Worm (Caenorhabditis elegans) whole organism, L4 larva: ENCODE results near the gene W01D2.1.

ENCODE experiments used
- F10B5.3 ChIP-seq: sonication (generic microtip); optimal IDR thresholded peaks from 2 replicates; lab custom pipeline; 2016; ENCODE audit warnings: mild to moderate bottlenecking, missing genetic modification characterization, missing compliant biosample characterization
- F44E2.7 ChIP-seq: fragments of 200-800 bp; sonication (Bioruptor generic); IDR thresholded peaks from 2 replicates; pipeline ENCODE4 v2.1.2; 2022; ENCODE audit warnings: missing genetic modification characterization, missing compliant biosample characterization
- F49E8.2 ChIP-seq: sonication (generic microtip); optimal IDR thresholded peaks from 2 replicates; lab custom pipeline; 2016; ENCODE audit warnings: missing compliant biosample characterization, mild to moderate bottlenecking, missing genetic modification characterization, borderline replicate concordance
- R02D3.7 ChIP-seq: fragments of 150-350 bp; sonication (generic microtip); optimal IDR thresholded peaks from 3 replicates; lab custom pipeline; 2014; ENCODE audit warnings: missing biosample characterization, missing genetic modification characterization
- T20F7.1 ChIP-seq: fragments of 200-800 bp; sonication (Bioruptor generic); optimal IDR thresholded peaks from 2 replicates; lab custom pipeline; 2018; ENCODE audit warnings: mild to moderate bottlenecking, missing genetic modification characterization, missing compliant biosample characterization
- T26A8.4 ChIP-seq: fragments of 200-800 bp; sonication (Bioruptor generic); IDR thresholded peaks from 2 replicates; pipeline ENCODE4 v1.3.6; 2022; ENCODE audit warnings: missing genetic modification characterization, missing compliant biosample characterization
- ZK546.5 ChIP-seq, 2 experiments: sonication (generic microtip); optimal IDR thresholded peaks; 2 replicates each; lab custom pipeline; 2017; ENCODE audit warnings: missing biosample characterization in 2 of 2, missing genetic modification characterization in 2 of 2
- ceh-28 ChIP-seq: fragments of 150-350 bp; optimal IDR thresholded peaks from 2 replicates; lab custom pipeline; 2014; ENCODE audit warnings: missing biosample characterization, missing genetic modification reagents, missing genetic modification characterization
- ceh-32 ChIP-seq: sonication (generic microtip); optimal IDR thresholded peaks from 2 replicates; lab custom pipeline; 2016; ENCODE audit warnings: mild to moderate bottlenecking, missing genetic modification characterization, missing compliant biosample characterization; ENCODE audit not compliant: poor library complexity
- ces-1 ChIP-seq: fragments of 150-350 bp; sonication (generic microtip); optimal IDR thresholded peaks from 4 replicates; lab custom pipeline; 2014; ENCODE audit warnings: missing biosample characterization, missing genetic modification reagents, missing genetic modification characterization
- daf-12 ChIP-seq: fragments of 150-350 bp; optimal IDR thresholded peaks from 2 replicates; lab custom pipeline; 2014; ENCODE audit warnings: missing biosample characterization, missing genetic modification reagents, missing genetic modification characterization
- daf-16 ChIP-seq, 3 experiments: sonication (generic microtip); optimal IDR thresholded peaks; 2 replicates each; lab custom pipeline; 2016 to 2017; ENCODE audit warnings: missing genetic modification characterization in 3 of 3, missing genetic modification reagents in 3 of 3, mild to moderate bottlenecking in 2 of 3, missing compliant biosample characterization in 2 of 3, missing biosample characterization in 1 of 3, moderate library complexity in 1 of 3
- daf-19 ChIP-seq: fragments of 200-800 bp; sonication (Bioruptor generic); conservative IDR thresholded peaks from 2 replicates; pipeline ENCODE4 v1.3.6; 2022; ENCODE audit warnings: missing genetic modification characterization, missing compliant biosample characterization
- dmd-6 ChIP-seq: fragments of 200-800 bp; sonication (Bioruptor generic); IDR thresholded peaks from 2 replicates; pipeline ENCODE4 v1.3.6; 2022; ENCODE audit warnings: missing genetic modification reagents, missing genetic modification characterization, missing compliant biosample characterization
- dmd-8 ChIP-seq: fragments of 200-800 bp; sonication (Bioruptor generic); IDR thresholded peaks from 2 replicates; pipeline ENCODE4 v1.3.6; 2022; ENCODE audit warnings: missing genetic modification characterization, missing compliant biosample characterization
- dpl-1 ChIP-seq: fragments of 150-350 bp; optimal IDR thresholded peaks from 2 replicates; lab custom pipeline; 2014; ENCODE audit warnings: missing biosample characterization, missing genetic modification reagents, missing genetic modification characterization
- dve-1 ChIP-seq: sonication (generic microtip); optimal IDR thresholded peaks from 2 replicates; lab custom pipeline; 2017; ENCODE audit warnings: antibody characterized with exemption, mild to moderate bottlenecking, missing genetic modification characterization, missing compliant biosample characterization; ENCODE audit not compliant: insufficient read depth
- egl-43 ChIP-seq: fragments of 200-800 bp; sonication (Bioruptor generic); IDR thresholded peaks from 2 replicates; pipeline ENCODE4 v1.3.6; 2022; ENCODE audit warnings: missing genetic modification reagents, missing genetic modification characterization, missing compliant biosample characterization
- fkh-10 ChIP-seq: fragments of 150-350 bp; optimal IDR thresholded peaks from 2 replicates; lab custom pipeline; 2014; ENCODE audit warnings: missing biosample characterization, missing genetic modification reagents, missing genetic modification characterization
- gei-8 ChIP-seq: fragments of 200-800 bp; sonication (Bioruptor generic); optimal IDR thresholded peaks from 2 replicates; lab custom pipeline; 2018; ENCODE audit warnings: mild to moderate bottlenecking, missing genetic modification characterization, missing compliant biosample characterization
- hlh-11 ChIP-seq: fragments of 200-800 bp; sonication (Bioruptor generic); optimal IDR thresholded peaks from 2 replicates; lab custom pipeline; 2018; ENCODE audit warnings: mild to moderate bottlenecking, missing genetic modification characterization, missing compliant biosample characterization
- hlh-30 ChIP-seq: sonication (generic microtip); optimal IDR thresholded peaks from 2 replicates; lab custom pipeline; 2017; ENCODE audit warnings: antibody characterized with exemption, mild to moderate bottlenecking, missing genetic modification characterization, missing compliant biosample characterization; ENCODE audit not compliant: insufficient read depth
- hmg-1.1 ChIP-seq: fragments of 200-800 bp; sonication (Bioruptor generic); IDR thresholded peaks from 2 replicates; pipeline ENCODE4 v1.3.6; 2022; ENCODE audit warnings: missing genetic modification reagents, missing genetic modification characterization, missing compliant biosample characterization
- jun-1 ChIP-seq: fragments of 150-350 bp; optimal IDR thresholded peaks from 2 replicates; lab custom pipeline; 2014; ENCODE audit warnings: missing biosample characterization, missing genetic modification reagents, missing genetic modification characterization
- lin-13 ChIP-seq: fragments of 150-350 bp; optimal IDR thresholded peaks from 2 replicates; lab custom pipeline; 2014; ENCODE audit warnings: missing biosample characterization, missing genetic modification reagents, missing genetic modification characterization
- lin-38 ChIP-seq: fragments of 200-800 bp; sonication (Bioruptor generic); IDR thresholded peaks from 2 replicates; pipeline ENCODE4 v1.3.6; 2022; ENCODE audit warnings: missing genetic modification reagents, missing genetic modification characterization, missing compliant biosample characterization
- lin-39 ChIP-seq: fragments of 150-350 bp; optimal IDR thresholded peaks from 2 replicates; lab custom pipeline; 2014; ENCODE audit warnings: missing biosample characterization, missing genetic modification reagents, missing genetic modification characterization
- lsy-2 ChIP-seq, 2 experiments: fragments of 150-350 bp in 1 of 2; sonication (generic microtip) in 1 of 2; optimal IDR thresholded peaks; 2 replicates each; lab custom pipeline; 2014 to 2017; ENCODE audit warnings: missing biosample characterization in 2 of 2, missing genetic modification characterization in 2 of 2
- mdt-29 ChIP-seq: fragments of 200-800 bp; sonication (Bioruptor generic); IDR thresholded peaks from 2 replicates; pipeline ENCODE4 v1.3.6; 2022; ENCODE audit warnings: missing genetic modification reagents, missing genetic modification characterization, missing compliant biosample characterization
- mep-1 ChIP-seq: fragments of 150-350 bp; sonication (generic microtip); optimal IDR thresholded peaks from 3 replicates; lab custom pipeline; 2014; ENCODE audit warnings: missing biosample characterization, missing genetic modification characterization
- mes-2 ChIP-seq: sonication (generic microtip); optimal IDR thresholded peaks from 2 replicates; lab custom pipeline; 2016; ENCODE audit warnings: missing genotype, mild to moderate bottlenecking, missing genetic modification characterization, missing compliant biosample characterization; ENCODE audit not compliant: poor library complexity, severe bottlenecking
- nhr-102 ChIP-seq: sonication (generic microtip); optimal IDR thresholded peaks from 2 replicates; lab custom pipeline; 2016; ENCODE audit warnings: mild to moderate bottlenecking, missing genetic modification characterization, moderate library complexity, missing compliant biosample characterization
- nhr-111 ChIP-seq: fragments of 200-800 bp; sonication (Bioruptor generic); optimal IDR thresholded peaks from 2 replicates; lab custom pipeline; 2018; ENCODE audit warnings: mild to moderate bottlenecking, missing genetic modification characterization, missing compliant biosample characterization
- nhr-237 ChIP-seq: sonication (generic microtip); optimal IDR thresholded peaks from 2 replicates; lab custom pipeline; 2017; ENCODE audit warnings: missing biosample characterization, missing genetic modification characterization
- nhr-25 ChIP-seq: sonication (generic microtip); optimal IDR thresholded peaks from 2 replicates; lab custom pipeline; 2017; ENCODE audit warnings: missing genetic modification characterization, mild to moderate bottlenecking, missing compliant biosample characterization, antibody characterized with exemption, moderate library complexity, borderline replicate concordance; ENCODE audit not compliant: insufficient read depth
- nhr-42 ChIP-seq: fragments of 200-800 bp; sonication (Bioruptor generic); IDR thresholded peaks from 2 replicates; pipeline ENCODE4 v1.3.6; 2022; ENCODE audit warnings: missing genetic modification characterization, missing compliant biosample characterization
- nhr-48 ChIP-seq: sonication (generic microtip); optimal IDR thresholded peaks from 2 replicates; lab custom pipeline; 2016; ENCODE audit warnings: mild to moderate bottlenecking, missing genetic modification characterization, missing compliant biosample characterization
- nhr-76 ChIP-seq: fragments of 150-350 bp; optimal IDR thresholded peaks from 2 replicates; lab custom pipeline; 2014; ENCODE audit warnings: missing biosample characterization, missing genetic modification characterization
- nhr-77 ChIP-seq: fragments of 150-350 bp; optimal IDR thresholded peaks from 2 replicates; lab custom pipeline; 2014; ENCODE audit warnings: missing biosample characterization, missing genetic modification characterization
- rbr-2 ChIP-seq: sonication (generic microtip); optimal IDR thresholded peaks from 2 replicates; lab custom pipeline; 2016; ENCODE audit warnings: missing genotype, missing genetic modification characterization, missing compliant biosample characterization
- sdz-12 ChIP-seq: fragments of 200-800 bp; sonication (Bioruptor generic); optimal IDR thresholded peaks from 2 replicates; lab custom pipeline; 2018; ENCODE audit warnings: mild to moderate bottlenecking, missing genetic modification characterization, missing compliant biosample characterization
- set-16 ChIP-seq: fragments of 200-800 bp; sonication (Bioruptor generic); IDR thresholded peaks from 2 replicates; pipeline ENCODE4 v1.3.6; 2022; ENCODE audit warnings: missing genetic modification reagents, missing genetic modification characterization, missing compliant biosample characterization
- skn-1 ChIP-seq: fragments of 150-350 bp; optimal IDR thresholded peaks from 2 replicates; lab custom pipeline; 2014; ENCODE audit warnings: missing biosample characterization, missing genetic modification characterization
- snpc-4 ChIP-seq: fragments of 150-350 bp; optimal IDR thresholded peaks from 2 replicates; lab custom pipeline; 2014; ENCODE audit warnings: missing biosample characterization, missing genetic modification characterization
- spr-1 ChIP-seq: sonication (generic microtip); optimal IDR thresholded peaks from 2 replicates; lab custom pipeline; 2016; ENCODE audit warnings: mild to moderate bottlenecking, missing genetic modification characterization, missing compliant biosample characterization
- unc-130 ChIP-seq: sonication (generic microtip); optimal IDR thresholded peaks from 2 replicates; lab custom pipeline; 2016; ENCODE audit warnings: missing genetic modification reagents, missing genetic modification characterization, missing compliant biosample characterization
- zfp-3 ChIP-seq: fragments of 200-800 bp; sonication (Bioruptor generic); conservative IDR thresholded peaks from 2 replicates; pipeline ENCODE4 v1.3.6; 2022; ENCODE audit warnings: missing genetic modification reagents, missing genetic modification characterization, missing compliant biosample characterization

Gene W01D2.1

ce11 chrII:14794935-14795454 is 20.3 kb upstream of the W01D2.1 start, which contains the start of gene eif-3.B (continued):
- peak; percentile 88 for TF ChIP-seq nhr-42 (GFP tag; lab: Robert Waterston, UW)
- TF ChIP-seq gei-8 (GFP tag; lab: Kevin White, UChicago): no peak
- TF ChIP-seq jun-1 (tag; lab: Kevin White, UChicago): no peak
- TF ChIP-seq rbr-2 (tag; lab: Kevin White, UChicago): peak; percentile 83
- peak; percentile 14 for TF ChIP-seq sdz-12
- peak; percentile 100 for TF ChIP-seq mes-2 (tag; lab: Kevin White, UChicago)
- TF ChIP-seq set-16 (GFP tag; lab: Robert Waterston, UW): peak; percentile 23; the same call in 1 of the 2 replicates
- TF ChIP-seq F44E2.7 (GFP tag; lab: Robert Waterston, UW): no peak
- TF ChIP-seq dve-1 (tag; lab: Kevin White, UChicago): peak; percentile 97
- TF ChIP-seq egl-43 (GFP tag; lab: Robert Waterston, UW): peak; percentile 46; the same call in 1 of the 2 replicates
- TF ChIP-seq hlh-11 (tag; lab: Kevin White, UChicago): peak; percentile 80
- TF ChIP-seq lin-39 (tag; lab: Kevin White, UChicago): no peak
- peak; percentile 63 for TF ChIP-seq nhr-48
- TF ChIP-seq nhr-77 (tag; lab: Kevin White, UChicago): peak; percentile 95
- peak; percentile 72 for TF ChIP-seq F10B5.3 (tag; lab: Kevin White, UChicago)
- no peak for TF ChIP-seq zfp-3
- TF ChIP-seq nhr-237: no peak

- TF ChIP-seq daf-19 (GFP tag; lab: Robert Waterston, UW) (no peak), skn-1 (tag; lab: Kevin White, UChicago) (no peak), nhr-25 (tag; lab: Kevin White, UChicago) (no peak), nhr-76 (tag; lab: Kevin White, UChicago) (peak; percentile 23), spr-1 (tag; lab: Kevin White, UChicago) (no peak), nhr-42 (GFP tag; lab: Robert Waterston, UW) (no peak), snpc-4 (tag; lab: Kevin White, UChicago) (no peak), ceh-32 (tag; lab: Kevin White, UChicago) (no peak), T20F7.1 (GFP tag; lab: Kevin White, UChicago) (peak; percentile 70), lin-38 (peak; percentile 44; the same call in 1 of the 2 replicates), ces-1 (GFP tag; lab: Kevin White, UChicago) (no peak), dpl-1 (GFP tag; lab: Kevin White, UChicago) (peak; percentile 61), lsy-2 (tag; optimal IDR thresholded peaks at IDR 0.05; lab: Kevin White, UChicago) (peak in 1 of 2 experiments; percentile 71), ceh-28 (tag; lab: Kevin White, UChicago) (no peak), F44E2.7 (GFP tag; lab: Robert Waterston, UW) (no peak), dmd-6 (GFP tag; lab: Robert Waterston, UW) (no peak), T26A8.4 (GFP tag; lab: Robert Waterston, UW) (no peak), mdt-29 (GFP tag; lab: Robert Waterston, UW) (no peak), daf-16 (GFP tag; optimal IDR thresholded peaks at IDR 0.05; lab: Kevin White, UChicago) (no peak), daf-16 (tag; optimal IDR thresholded peaks at IDR 0.05; lab: Kevin White, UChicago) (no peak), dmd-8 (no peak), F49E8.2 (tag; lab: Kevin White, UChicago) (peak; percentile 39), nhr-111 (no peak), mes-2 (tag; lab: Kevin White, UChicago) (peak; percentile 64), lin-13 (GFP tag; lab: Kevin White, UChicago) (no peak), ZK546.5 (tag; optimal IDR thresholded peaks at IDR 0.05; lab: Kevin White, UChicago) (no peak), fkh-10 (no peak), unc-130 (GFP tag; lab: Kevin White, UChicago) (no peak), nhr-102 (tag; lab: Kevin White, UChicago) (peak; percentile 9), hmg-1.1 (GFP tag; lab: Robert Waterston, UW) (no peak), R02D3.7 (tag; lab: Kevin White, UChicago) (no peak), dve-1 (tag; lab: Kevin White, UChicago) (no peak), daf-12 (tag; lab: Kevin White, UChicago) (no peak), mep-1 (tag; lab: Kevin White, UChicago) (peak; percentile 13), hlh-30 (tag; lab: Kevin White, UChicago) (no peak), egl-43 (GFP tag; lab: Robert Waterston, UW) (no peak)
Observed at ce11 chrII:14798047-14798522, 17.2 kb upstream of the W01D2.1 start, which contains the start of gene tbc-20. TSS of gene tbc-20 (plus strand) at chrII:14798472.
